Worm (Caenorhabditis elegans): ENCODE results near the gene slc-25A21.

- TF ChIP-seq him-1 (tag; optimal IDR thresholded peaks at IDR 0.05) (no peak), W03F9.2 (tag; optimal IDR thresholded peaks at IDR 0.05) (no peak)
Measured at ce11 chrX:16217108-16217507, 27.5 kb downstream of the slc-25A21 start, which contains the start of gene F23A7.1.
